Worm (Caenorhabditis elegans) whole organism, L1 larva: ENCODE measurements around the gene K08D10.11.

Experiments used
- C16A3.4 ChIP-seq: fragments of 150-350 bp; optimal IDR thresholded peaks from 2 replicates; lab custom pipeline; 2014; ENCODE audit warnings: missing biosample characterization, missing genetic modification characterization
- alr-1 ChIP-seq: fragments of 200-800 bp; sonication (Bioruptor generic); optimal IDR thresholded peaks from 2 replicates; lab custom pipeline; 2018; ENCODE audit warnings: borderline replicate concordance, mild to moderate bottlenecking, missing genetic modification characterization, missing compliant biosample characterization
- ama-1 ChIP-seq: fragments of 150-350 bp; optimal IDR thresholded peaks from 2 replicates; lab custom pipeline; 2014
- ceh-63 ChIP-seq: fragments of 200-800 bp; sonication (Bioruptor generic); optimal IDR thresholded peaks from 2 replicates; lab custom pipeline; 2018; ENCODE audit warnings: mild to moderate bottlenecking, missing genetic modification characterization, missing compliant biosample characterization
- ceh-8 ChIP-seq: fragments of 200-800 bp; sonication (Bioruptor generic); optimal IDR thresholded peaks from 2 replicates; lab custom pipeline; 2018; ENCODE audit warnings: mild to moderate bottlenecking, missing genetic modification characterization, moderate library complexity, missing compliant biosample characterization
- ceh-82 ChIP-seq, 3 experiments: fragments of 150-350 bp in 1 of 3; sonication (generic microtip) in 2 of 3; optimal IDR thresholded peaks; 2 replicates each; lab custom pipeline; 2014 to 2017; ENCODE audit warnings: missing biosample characterization in 3 of 3, missing genetic modification characterization in 3 of 3
- ceh-90 ChIP-seq: sonication (generic microtip); optimal IDR thresholded peaks from 2 replicates; lab custom pipeline; 2016; ENCODE audit warnings: missing genetic modification characterization, missing compliant biosample characterization
- ces-1 ChIP-seq: fragments of 150-350 bp; optimal IDR thresholded peaks from 2 replicates; lab custom pipeline; 2014; ENCODE audit warnings: missing biosample characterization, missing genetic modification reagents, missing genetic modification characterization
- egl-13 ChIP-seq: sonication (generic microtip); optimal IDR thresholded peaks from 2 replicates; lab custom pipeline; 2016; ENCODE audit warnings: missing genotype, missing genetic modification reagents, missing genetic modification characterization, missing compliant biosample characterization
- elt-3 ChIP-seq, 6 experiments: fragments of 150-350 bp in 1 of 6; sonication (generic microtip); optimal IDR thresholded peaks; 2 replicates each; lab custom pipeline; 2017 to 2018; ENCODE audit warnings: missing biosample characterization in 6 of 6, missing genetic modification characterization in 6 of 6, inconsistent platforms in 1 of 6
- fkh-10 ChIP-seq: sonication (generic microtip); optimal IDR thresholded peaks from 2 replicates; lab custom pipeline; 2017; ENCODE audit warnings: missing biosample characterization, missing genetic modification reagents, missing genetic modification characterization
- fkh-8 ChIP-seq: sonication (generic microtip); optimal IDR thresholded peaks from 2 replicates; lab custom pipeline; 2016; ENCODE audit warnings: mild to moderate bottlenecking, missing genetic modification characterization, missing compliant biosample characterization
- fos-1 ChIP-seq: fragments of 150-350 bp; optimal IDR thresholded peaks from 2 replicates; lab custom pipeline; 2014; ENCODE audit warnings: missing biosample characterization, missing genetic modification characterization
- hlh-17 ChIP-seq: fragments of 200-800 bp; sonication (Bioruptor generic); optimal IDR thresholded peaks from 2 replicates; lab custom pipeline; 2018; ENCODE audit warnings: missing genetic modification characterization, mild to moderate bottlenecking, missing compliant biosample characterization, moderate library complexity, borderline replicate concordance
- hlh-4 ChIP-seq: sonication (generic microtip); optimal IDR thresholded peaks from 2 replicates; lab custom pipeline; 2016; ENCODE audit warnings: mild to moderate bottlenecking, missing genetic modification characterization, missing compliant biosample characterization
- hpl-2 ChIP-seq: fragments of 150-350 bp; optimal IDR thresholded peaks from 2 replicates; lab custom pipeline; 2014; ENCODE audit warnings: missing biosample characterization, missing genetic modification reagents, missing genetic modification characterization
- lin-13 ChIP-seq: fragments of 150-350 bp; optimal IDR thresholded peaks from 2 replicates; lab custom pipeline; 2014; ENCODE audit warnings: missing biosample characterization, missing genetic modification reagents, missing genetic modification characterization
- lin-14 ChIP-seq: fragments of 200-800 bp; sonication (Bioruptor generic); optimal IDR thresholded peaks from 2 replicates; lab custom pipeline; 2018; ENCODE audit warnings: mild to moderate bottlenecking, missing genetic modification characterization, moderate library complexity, missing compliant biosample characterization
- lin-35 ChIP-seq, 2 experiments: fragments of 150-350 bp; optimal IDR thresholded peaks; 2 replicates each; lab custom pipeline; 2014; ENCODE audit warnings: missing biosample characterization in 2 of 2, missing genetic modification characterization in 2 of 2, missing genetic modification reagents in 2 of 2
- lin-39 ChIP-seq: fragments of 150-350 bp; optimal IDR thresholded peaks from 2 replicates; lab custom pipeline; 2014; ENCODE audit warnings: missing biosample characterization, missing genetic modification reagents, missing genetic modification characterization
- mab-9 ChIP-seq: fragments of 200-800 bp; sonication (Bioruptor generic); IDR thresholded peaks from 2 replicates; pipeline ENCODE4 v1.3.6; 2022; ENCODE audit warnings: missing genetic modification reagents, missing genetic modification characterization, missing compliant biosample characterization
- mep-1 ChIP-seq: fragments of 150-350 bp; optimal IDR thresholded peaks from 2 replicates; lab custom pipeline; 2014; ENCODE audit warnings: missing biosample characterization, missing genetic modification characterization
- nhr-11 ChIP-seq: fragments of 150-350 bp; optimal IDR thresholded peaks from 2 replicates; lab custom pipeline; 2014; ENCODE audit warnings: missing biosample characterization, missing genetic modification characterization
- nhr-12 ChIP-seq: sonication (generic microtip); optimal IDR thresholded peaks from 2 replicates; lab custom pipeline; 2017; ENCODE audit warnings: missing biosample characterization, missing genetic modification characterization
- nhr-19 ChIP-seq: fragments of 200-800 bp; sonication (Bioruptor generic); conservative IDR thresholded peaks from 2 replicates; pipeline ENCODE4 v1.3.6; 2022; ENCODE audit warnings: missing genetic modification characterization, missing compliant biosample characterization
- nhr-20 ChIP-seq: sonication (generic microtip); optimal IDR thresholded peaks from 2 replicates; lab custom pipeline; 2016; ENCODE audit warnings: mild to moderate bottlenecking, missing genetic modification characterization, missing compliant biosample characterization
- nhr-237 ChIP-seq: fragments of 150-350 bp; optimal IDR thresholded peaks from 2 replicates; lab custom pipeline; 2014; ENCODE audit warnings: missing biosample characterization, missing genetic modification characterization
- nhr-47 ChIP-seq: sonication (generic microtip); optimal IDR thresholded peaks from 2 replicates; lab custom pipeline; 2016; ENCODE audit warnings: mild to moderate bottlenecking, missing genetic modification characterization, moderate library complexity, missing compliant biosample characterization
- nhr-71 ChIP-seq: sonication (generic microtip); optimal IDR thresholded peaks from 2 replicates; lab custom pipeline; 2016; ENCODE audit warnings: mild to moderate bottlenecking, missing genetic modification characterization, moderate library complexity, missing compliant biosample characterization
- nhr-77 ChIP-seq: fragments of 150-350 bp; optimal IDR thresholded peaks from 2 replicates; lab custom pipeline; 2014; ENCODE audit warnings: missing biosample characterization, missing genetic modification characterization
- nhr-90 ChIP-seq: sonication (generic microtip); optimal IDR thresholded peaks from 2 replicates; lab custom pipeline; 2016; ENCODE audit warnings: mild to moderate bottlenecking, missing genetic modification characterization, missing compliant biosample characterization; ENCODE audit not compliant: poor library complexity
- pag-3 ChIP-seq: sonication (generic microtip); optimal IDR thresholded peaks from 2 replicates; lab custom pipeline; 2017; ENCODE audit warnings: missing genetic modification characterization, mild to moderate bottlenecking, missing compliant biosample characterization, antibody characterized with exemption, borderline replicate concordance; ENCODE audit not compliant: insufficient read depth
- pax-3 ChIP-seq: fragments of 200-800 bp; sonication (Bioruptor generic); optimal IDR thresholded peaks from 2 replicates; lab custom pipeline; 2018; ENCODE audit warnings: mild to moderate bottlenecking, missing genetic modification characterization, moderate library complexity, missing compliant biosample characterization
- pqm-1 ChIP-seq: sonication (generic microtip); optimal IDR thresholded peaks from 3 replicates; lab custom pipeline; 2017; ENCODE audit warnings: missing biosample characterization, missing genetic modification characterization
- rnt-1 ChIP-seq: sonication (generic microtip); optimal IDR thresholded peaks from 2 replicates; lab custom pipeline; 2016; ENCODE audit warnings: mild to moderate bottlenecking, missing genetic modification characterization, moderate library complexity, missing compliant biosample characterization
- skn-1 ChIP-seq: fragments of 150-350 bp; optimal IDR thresholded peaks from 2 replicates; lab custom pipeline; 2014; ENCODE audit warnings: missing biosample characterization, missing genetic modification characterization
- snpc-4 ChIP-seq: fragments of 150-350 bp; optimal IDR thresholded peaks from 2 replicates; lab custom pipeline; 2014; ENCODE audit warnings: missing biosample characterization, missing genetic modification characterization
- sox-4 ChIP-seq: sonication (generic microtip); optimal IDR thresholded peaks from 2 replicates; lab custom pipeline; 2016; ENCODE audit warnings: missing genetic modification characterization, missing compliant biosample characterization
- sup-37 ChIP-seq: fragments of 200-800 bp; sonication (Bioruptor generic); optimal IDR thresholded peaks from 2 replicates; lab custom pipeline; 2018; ENCODE audit warnings: mild to moderate bottlenecking, missing genetic modification characterization, missing compliant biosample characterization
- tbx-2 ChIP-seq: sonication (generic microtip); optimal IDR thresholded peaks from 2 replicates; lab custom pipeline; 2016; ENCODE audit warnings: missing genetic modification characterization, missing compliant biosample characterization
- tlp-1 ChIP-seq: fragments of 150-350 bp; optimal IDR thresholded peaks from 2 replicates; lab custom pipeline; 2014; ENCODE audit warnings: missing biosample characterization, missing genetic modification characterization
- unc-130 ChIP-seq: fragments of 150-350 bp; optimal IDR thresholded peaks from 2 replicates; lab custom pipeline; 2017; ENCODE audit warnings: missing biosample characterization, missing genetic modification characterization, inconsistent platforms
- unc-30 ChIP-seq: sonication (generic microtip); optimal IDR thresholded peaks from 2 replicates; lab custom pipeline; 2017; ENCODE audit warnings: missing biosample characterization, missing genetic modification characterization
- unc-86 ChIP-seq: sonication (generic microtip); optimal IDR thresholded peaks from 2 replicates; lab custom pipeline; 2016; ENCODE audit warnings: missing genetic modification characterization, missing compliant biosample characterization
- unc-98 ChIP-seq: fragments of 200-800 bp; sonication (Bioruptor generic); IDR thresholded peaks from 2 replicates; pipeline ENCODE4 v1.3.6; 2022; ENCODE audit warnings: missing genetic modification characterization, missing compliant biosample characterization
- xbp-1 ChIP-seq: sonication (generic microtip); optimal IDR thresholded peaks from 2 replicates; lab custom pipeline; 2016; ENCODE audit warnings: missing genetic modification characterization, missing compliant biosample characterization
- zag-1 ChIP-seq: fragments of 150-350 bp; optimal IDR thresholded peaks from 2 replicates; lab custom pipeline; 2014; ENCODE audit warnings: missing biosample characterization, missing genetic modification characterization
- ztf-4 ChIP-seq: fragments of 150-350 bp; optimal IDR thresholded peaks from 2 replicates; lab custom pipeline; 2014; ENCODE audit warnings: missing biosample characterization, missing genetic modification characterization

Gene K08D10.11

DNA sequence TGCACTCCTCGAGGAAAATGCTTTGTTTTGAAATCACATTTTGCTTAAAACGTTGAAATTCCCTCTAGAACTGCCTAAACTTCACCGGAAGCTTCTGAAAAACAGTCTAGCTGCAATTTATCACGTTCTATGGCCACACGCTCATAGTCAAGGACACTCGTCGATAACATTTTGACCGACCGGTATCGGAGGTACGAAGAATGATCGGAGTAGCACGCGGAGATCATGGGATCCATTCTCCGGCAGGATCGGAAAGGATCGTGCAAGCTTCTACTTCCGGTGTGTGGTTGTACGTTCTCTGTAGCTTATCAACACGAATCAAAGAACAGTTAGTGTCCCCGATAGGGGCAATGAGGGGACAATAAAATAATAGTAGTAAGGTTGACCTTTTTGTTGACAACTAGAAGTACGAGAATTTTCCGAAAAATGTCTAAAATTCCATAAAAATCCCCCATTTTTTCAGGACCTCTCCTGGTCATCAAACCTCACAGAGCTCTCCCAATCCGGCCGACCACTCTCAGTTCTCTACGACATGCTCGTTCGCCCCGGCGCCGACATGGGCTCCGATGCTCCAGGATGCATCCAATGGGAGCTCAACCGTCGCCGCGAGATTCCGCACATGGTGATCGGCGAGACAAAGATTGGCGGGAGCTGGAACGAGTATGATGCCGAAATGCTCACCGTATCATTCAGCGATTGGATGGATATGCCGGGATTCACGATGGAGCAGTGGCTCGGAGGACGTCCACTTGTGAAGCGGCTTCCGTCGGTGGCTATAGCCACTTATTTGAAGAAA is 30.3 kb upstream of the K08D10.11 start (continued):
- TF ChIP-seq nhr-19 (GFP tag; lab: Robert Waterston, UW) (peak; percentile 72), unc-86 (tag; lab: Kevin White, UChicago) (no peak), pqm-1 (tag; lab: Kevin White, UChicago) (no peak), nhr-71 (peak; percentile 64), fkh-8 (tag; lab: Kevin White, UChicago) (no peak), lin-39 (tag; lab: Kevin White, UChicago) (no peak), elt-3 (tag; optimal IDR thresholded peaks at IDR 0.05; lab: Kevin White, UChicago) (peak in 2 of 6 experiments; percentile 46 to 96), ceh-90 (no peak), ceh-63 (no peak), nhr-47 (tag; lab: Kevin White, UChicago) (peak; percentile 31), hlh-17 (GFP tag; lab: Kevin White, UChicago) (no peak), C16A3.4 (tag; lab: Kevin White, UChicago) (no peak), sup-37 (GFP tag; lab: Kevin White, UChicago) (no peak), zag-1 (tag; lab: Kevin White, UChicago) (no peak), snpc-4 (tag; lab: Kevin White, UChicago) (no peak), nhr-11 (tag; lab: Kevin White, UChicago) (no peak), mab-9 (GFP tag; lab: Robert Waterston, UW) (no peak), hpl-2 (GFP tag; lab: Kevin White, UChicago) (no peak), nhr-237 (no peak), unc-130 (tag; lab: Kevin White, UChicago) (peak; percentile 76), tlp-1 (tag; lab: Kevin White, UChicago) (no peak), rnt-1 (tag; lab: Kevin White, UChicago) (no peak), ceh-82 (tag; optimal IDR thresholded peaks at IDR 0.05; lab: Kevin White, UChicago) (no peak), ces-1 (GFP tag; lab: Kevin White, UChicago) (no peak), nhr-20 (tag; lab: Kevin White, UChicago) (peak; percentile 74), pag-3 (no peak), unc-30 (tag; lab: Kevin White, UChicago) (no peak), nhr-90 (tag; lab: Kevin White, UChicago) (peak; percentile 58), tbx-2 (tag; lab: Kevin White, UChicago) (peak; percentile 27), ceh-8 (GFP tag; lab: Kevin White, UChicago) (no peak), sox-4 (no peak), ama-1 (lab: Kevin White, UChicago) (no peak)

DNA sequence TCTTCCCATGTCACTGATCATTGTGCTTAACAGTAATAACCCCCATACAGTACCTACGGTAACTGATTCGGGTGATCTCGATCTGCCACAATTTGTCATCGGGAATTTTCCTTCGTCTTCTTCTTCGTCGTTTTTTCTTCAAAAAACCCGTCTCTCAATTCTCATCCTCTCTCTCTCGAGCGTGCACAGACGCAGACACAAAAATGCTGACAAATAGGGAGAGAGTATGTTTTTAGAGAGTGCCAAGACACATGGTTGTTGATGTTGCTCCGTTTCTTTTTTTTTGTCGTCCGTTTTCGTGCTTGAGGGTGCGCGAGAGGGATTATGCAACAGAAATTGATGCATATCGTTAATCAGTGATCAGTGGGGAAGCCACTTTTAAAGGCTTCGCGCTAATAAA is 29.4 kb upstream of the K08D10.11 start:
- TF ChIP-seq nhr-71 (peak; percentile 78), tbx-2 (tag; lab: Kevin White, UChicago) (peak; percentile 32), nhr-20 (tag; lab: Kevin White, UChicago) (peak; percentile 72), egl-13 (tag; lab: Kevin White, UChicago) (no peak), ama-1 (lab: Kevin White, UChicago) (peak; percentile 63), nhr-12 (tag; lab: Kevin White, UChicago) (no peak), hlh-17 (GFP tag; lab: Kevin White, UChicago) (no peak), snpc-4 (tag; lab: Kevin White, UChicago) (no peak), nhr-237 (peak; percentile 18), ceh-8 (GFP tag; lab: Kevin White, UChicago) (no peak), tlp-1 (tag; lab: Kevin White, UChicago) (no peak), mep-1 (tag; lab: Kevin White, UChicago) (peak; percentile 78), xbp-1 (tag; lab: Kevin White, UChicago) (peak; percentile 10), lin-13 (peak; percentile 63), alr-1 (tag; lab: Kevin White, UChicago) (no peak), nhr-77 (tag; lab: Kevin White, UChicago) (peak; percentile 52), fos-1 (tag; lab: Kevin White, UChicago) (peak; percentile 15), sup-37 (GFP tag; lab: Kevin White, UChicago) (no peak), unc-98 (GFP tag; lab: Robert Waterston, UW) (no peak), nhr-19 (GFP tag; lab: Robert Waterston, UW) (peak; percentile 34), skn-1 (tag; lab: Kevin White, UChicago) (peak; percentile 100), elt-3 (tag; optimal IDR thresholded peaks at IDR 0.05; lab: Kevin White, UChicago) (peak in 3 of 6 experiments; percentile 23 to 72 (median 47)), sox-4 (no peak), hlh-4 (tag; lab: Kevin White, UChicago) (no peak), nhr-47 (tag; lab: Kevin White, UChicago) (peak; percentile 62), lin-14 (GFP tag; lab: Kevin White, UChicago) (peak; percentile 88), fkh-8 (tag; lab: Kevin White, UChicago) (peak; percentile 73), pax-3 (tag; lab: Kevin White, UChicago) (peak; percentile 7), fkh-10 (GFP tag; lab: Kevin White, UChicago) (peak; percentile 52), lin-35 (GFP tag; optimal IDR thresholded peaks at IDR 0.05; lab: Kevin White, UChicago) (peak; percentile 49 to 68), ztf-4 (tag; lab: Kevin White, UChicago) (peak; percentile 28)
